Worm (Caenorhabditis elegans) whole organism, L3 larva: Measurements from ENCODE around the gene R160.4.

Experiments
- aly-2 ChIP-seq: fragments of 150-350 bp; optimal IDR thresholded peaks from 2 replicates; lab custom pipeline; 2014; ENCODE audit warnings: missing biosample characterization, missing genetic modification characterization
- egl-27 ChIP-seq: sonication (generic microtip); optimal IDR thresholded peaks from 4 replicates; lab custom pipeline; 2017; ENCODE audit warnings: missing biosample characterization, missing genetic modification reagents, missing genetic modification characterization
- jun-1 ChIP-seq: fragments of 150-350 bp; optimal IDR thresholded peaks from 2 replicates; lab custom pipeline; 2014; ENCODE audit warnings: missing biosample characterization, missing genetic modification reagents, missing genetic modification characterization
- lin-39 ChIP-seq: fragments of 150-350 bp; optimal IDR thresholded peaks from 2 replicates; lab custom pipeline; 2018; ENCODE audit warnings: missing biosample characterization, missing genetic modification reagents, missing genetic modification characterization
- nfya-1 ChIP-seq: sonication (generic microtip); optimal IDR thresholded peaks from 2 replicates; lab custom pipeline; 2017; ENCODE audit warnings: missing genetic modification characterization, mild to moderate bottlenecking, missing compliant biosample characterization, antibody characterized with exemption, moderate library complexity; ENCODE audit not compliant: insufficient read depth
- nhr-237 ChIP-seq: fragments of 150-350 bp; optimal IDR thresholded peaks from 2 replicates; lab custom pipeline; 2014; ENCODE audit warnings: missing biosample characterization, missing genetic modification characterization
- nhr-28 ChIP-seq: fragments of 150-350 bp; optimal IDR thresholded peaks from 2 replicates; lab custom pipeline; 2014; ENCODE audit warnings: missing biosample characterization, missing genetic modification characterization
- nhr-77 ChIP-seq: fragments of 150-350 bp; optimal IDR thresholded peaks from 2 replicates; lab custom pipeline; 2014; ENCODE audit warnings: missing biosample characterization, missing genetic modification characterization
- pqm-1 ChIP-seq: fragments of 150-350 bp; optimal IDR thresholded peaks from 2 replicates; lab custom pipeline; 2017; ENCODE audit warnings: missing biosample characterization, missing genetic modification characterization, inconsistent platforms
- snpc-4 ChIP-seq: fragments of 150-350 bp; optimal IDR thresholded peaks from 2 replicates; lab custom pipeline; 2014; ENCODE audit warnings: missing biosample characterization, missing genetic modification characterization
- tbx-2 ChIP-seq: sonication (generic microtip); optimal IDR thresholded peaks from 2 replicates; lab custom pipeline; 2016; ENCODE audit warnings: mild to moderate bottlenecking, missing genetic modification characterization, missing compliant biosample characterization

ce11 chrX:4377689-4378088 lies 9.0 kb upstream of the R160.4 start, which contains the start of gene R160.12:
- TF ChIP-seq nhr-77: no peak
- TF ChIP-seq snpc-4 (tag; lab: Kevin White, UChicago): no peak
- no peak for TF ChIP-seq nhr-28 (tag; lab: Kevin White, UChicago)
- no peak for TF ChIP-seq pqm-1 (tag; lab: Kevin White, UChicago)
- TF ChIP-seq jun-1 (tag; lab: Kevin White, UChicago): no peak
- no peak for TF ChIP-seq tbx-2 (tag; lab: Kevin White, UChicago)
- TF ChIP-seq lin-39 (tag; lab: Kevin White, UChicago): no peak
- TF ChIP-seq aly-2 (tag; lab: Kevin White, UChicago): no peak
- no peak for TF ChIP-seq nfya-1 (tag; lab: Kevin White, UChicago)
- no peak for TF ChIP-seq egl-27 (tag; lab: Kevin White, UChicago)
- no peak for TF ChIP-seq nhr-237 (tag; lab: Kevin White, UChicago)
